Fruit fly (Drosophila melanogaster) whole organism, embryonic: ENCODE measurements around the gene Bug22.
A peak's percentile ranks its signal among the peaks of the same experiment; 100 is the strongest.

Experiments
- BEAF-32 ChIP-seq: fragments of 200-800 bp; sonication (Bioruptor generic); optimal IDR thresholded peaks from 3 replicates; lab custom pipeline; 2017; ENCODE audit warnings: missing biosample characterization, missing genetic modification characterization, mild to moderate bottlenecking, moderate library complexity, missing genetic modification reagents
- Bgb ChIP-seq: fragments of 200-800 bp; sonication (Bioruptor generic); IDR thresholded peaks from 2 replicates; pipeline ENCODE4 v1.3.6; 2022; ENCODE audit warnings: missing biosample characterization, missing genetic modification characterization; ENCODE audit not compliant: partially characterized antibody
- CG12155 ChIP-seq: fragments of 200-800 bp; sonication (Bioruptor generic); optimal IDR thresholded peaks from 3 replicates; lab custom pipeline; 2016; ENCODE audit warnings: missing biosample characterization, missing genetic modification characterization
- CG12391 ChIP-seq: fragments of 200-800 bp; sonication (Bioruptor generic); optimal IDR thresholded peaks from 3 replicates; lab custom pipeline; 2018; ENCODE audit warnings: missing biosample characterization, mild to moderate bottlenecking, missing genetic modification characterization, moderate library complexity
- CG13775 ChIP-seq: fragments of 200-800 bp; sonication (Bioruptor generic); optimal IDR thresholded peaks from 3 replicates; lab custom pipeline; 2017; ENCODE audit warnings: missing biosample characterization, mild to moderate bottlenecking, missing genetic modification characterization
- CG14014 ChIP-seq: fragments of 200-800 bp; sonication (Bioruptor generic); IDR thresholded peaks from 2 replicates; pipeline ENCODE4 v1.3.6; 2022; ENCODE audit warnings: missing biosample characterization, missing genetic modification characterization
- CG17186 ChIP-seq: fragments of 200-800 bp; sonication (Bioruptor generic); optimal IDR thresholded peaks from 3 replicates; lab custom pipeline; 2017; ENCODE audit warnings: missing biosample characterization, missing genetic modification reagents, missing genetic modification characterization
- CG17802 ChIP-seq: fragments of 200-800 bp; sonication (Bioruptor generic); optimal IDR thresholded peaks from 2 replicates; lab custom pipeline; 2018; ENCODE audit warnings: missing biosample characterization, mild to moderate bottlenecking, missing genetic modification characterization, moderate library complexity
- CG18764 ChIP-seq: fragments of 200-800 bp; sonication (Bioruptor generic); optimal IDR thresholded peaks from 3 replicates; lab custom pipeline; 2016; ENCODE audit warnings: missing biosample characterization, missing genetic modification characterization
- CG32532 ChIP-seq: fragments of 200-800 bp; sonication (Bioruptor generic); IDR thresholded peaks from 2 replicates; pipeline ENCODE4 v1.3.6; 2022; ENCODE audit warnings: missing biosample characterization, missing genetic modification characterization
- CG3995 ChIP-seq: fragments of 200-800 bp; sonication (Bioruptor generic); optimal IDR thresholded peaks from 3 replicates; lab custom pipeline; 2016; ENCODE audit warnings: missing biosample characterization, missing genetic modification characterization
- CG4404 ChIP-seq: fragments of 200-800 bp; sonication (Bioruptor generic); IDR thresholded peaks from 2 replicates; pipeline ENCODE4 v1.3.6; 2022; ENCODE audit warnings: missing biosample characterization, missing genetic modification characterization
- CG4820 ChIP-seq: fragments of 200-800 bp; sonication (Bioruptor generic); optimal IDR thresholded peaks from 3 replicates; lab custom pipeline; 2016; ENCODE audit warnings: missing biosample characterization, missing genetic modification characterization
- CG6272 ChIP-seq: fragments of 200-800 bp; sonication (Bioruptor generic); IDR thresholded peaks from 2 replicates; pipeline ENCODE4 v1.3.6; 2022; ENCODE audit warnings: missing biosample characterization, missing genetic modification characterization
- CG6765 ChIP-seq: fragments of 200-800 bp; sonication (Bioruptor generic); optimal IDR thresholded peaks from 3 replicates; lab custom pipeline; 2017; ENCODE audit warnings: missing biosample characterization, mild to moderate bottlenecking, missing genetic modification characterization
- CG7357 ChIP-seq: fragments of 200-800 bp; sonication (Bioruptor generic); IDR thresholded peaks from 3 replicates; pipeline ENCODE4 v1.3.6; 2022; ENCODE audit warnings: missing biosample characterization, missing genetic modification characterization
- CG8290 ChIP-seq, 3 experiments: fragments of 200-800 bp; sonication (Bioruptor generic); optimal IDR thresholded peaks; 2 replicates each; lab custom pipeline; 2016 to 2019; ENCODE audit warnings: missing biosample characterization in 3 of 3, missing genetic modification characterization in 3 of 3, mild to moderate bottlenecking in 2 of 3, moderate library complexity in 1 of 3
- CG9609 ChIP-seq: fragments of 200-800 bp; sonication (Bioruptor generic); optimal IDR thresholded peaks from 3 replicates; lab custom pipeline; 2016; ENCODE audit warnings: missing biosample characterization, missing genetic modification characterization
- CG9727 ChIP-seq: fragments of 200-800 bp; sonication (Bioruptor generic); optimal IDR thresholded peaks from 3 replicates; lab custom pipeline; 2017; ENCODE audit warnings: missing biosample characterization, mild to moderate bottlenecking, missing genetic modification characterization
- Dref ChIP-seq: fragments of 200-800 bp; sonication (Bioruptor generic); IDR thresholded peaks from 2 replicates; pipeline ENCODE4 v1.3.6; 2022; ENCODE audit warnings: missing biosample characterization, missing genetic modification characterization
- E2f2 ChIP-seq: fragments of 200-800 bp; sonication (Bioruptor generic); IDR thresholded peaks from 2 replicates; pipeline ENCODE4 v1.3.6; 2022; ENCODE audit warnings: missing biosample characterization, missing genetic modification characterization
- Hand ChIP-seq: fragments of 200-800 bp; sonication (Bioruptor generic); optimal IDR thresholded peaks from 2 replicates; lab custom pipeline; 2017; ENCODE audit warnings: mild to moderate bottlenecking, missing biosample characterization, missing genetic modification reagents, missing genetic modification characterization
- Hey ChIP-seq: fragments of 200-800 bp; sonication (Bioruptor generic); optimal IDR thresholded peaks from 3 replicates; lab custom pipeline; 2018; ENCODE audit warnings: missing biosample characterization, mild to moderate bottlenecking, missing genetic modification characterization
- Hr3 ChIP-seq: fragments of 200-800 bp; sonication (Bioruptor generic); optimal IDR thresholded peaks from 3 replicates; lab custom pipeline; 2016; ENCODE audit warnings: missing biosample characterization, missing genetic modification characterization
- MTF-1 ChIP-seq: fragments of 200-800 bp; sonication (Bioruptor generic); optimal IDR thresholded peaks from 2 replicates; lab custom pipeline; 2018; ENCODE audit warnings: missing biosample characterization, mild to moderate bottlenecking, missing genetic modification characterization, borderline replicate concordance
- Mes4 ChIP-seq: fragments of 200-800 bp; sonication (Bioruptor generic); optimal IDR thresholded peaks from 2 replicates; lab custom pipeline; 2016; ENCODE audit warnings: missing biosample characterization, missing genetic modification characterization
- Myb ChIP-seq: fragments of 200-800 bp; sonication (Bioruptor generic); optimal IDR thresholded peaks from 2 replicates; lab custom pipeline; 2016; ENCODE audit warnings: missing biosample characterization, missing genetic modification characterization
- NFAT ChIP-seq: fragments of 200-800 bp; sonication (Bioruptor generic); IDR thresholded peaks from 2 replicates; pipeline ENCODE4 v1.3.6; 2022; ENCODE audit warnings: missing biosample characterization, missing genetic modification characterization
- PHDP ChIP-seq: fragments of 200-800 bp; sonication (Bioruptor generic); optimal IDR thresholded peaks from 3 replicates; lab custom pipeline; 2018; ENCODE audit warnings: missing biosample characterization, mild to moderate bottlenecking, missing genetic modification characterization, moderate library complexity
- Scr ChIP-seq: fragments of 200-800 bp; sonication (Bioruptor generic); IDR thresholded peaks from 2 replicates; pipeline ENCODE4 v1.3.6; 2022; ENCODE audit warnings: missing biosample characterization, missing genetic modification characterization; ENCODE audit not compliant: partially characterized antibody
- ac ChIP-seq: fragments of 200-800 bp; sonication (Bioruptor generic); optimal IDR thresholded peaks from 3 replicates; lab custom pipeline; 2017; ENCODE audit warnings: missing biosample characterization, mild to moderate bottlenecking, missing genetic modification characterization
- ash1 ChIP-seq: fragments of 200-800 bp; sonication (Bioruptor generic); optimal IDR thresholded peaks from 2 replicates; lab custom pipeline; 2018; ENCODE audit warnings: missing biosample characterization, mild to moderate bottlenecking, missing genetic modification characterization
- bab2 ChIP-seq: fragments of 200-800 bp; sonication (Bioruptor generic); optimal IDR thresholded peaks from 2 replicates; lab custom pipeline; 2016; ENCODE audit warnings: missing biosample characterization, missing genetic modification characterization
- fd3F ChIP-seq: fragments of 200-800 bp; sonication (Bioruptor generic); optimal IDR thresholded peaks from 2 replicates; lab custom pipeline; 2018; ENCODE audit warnings: missing biosample characterization, mild to moderate bottlenecking, missing genetic modification characterization, moderate library complexity
- fru ChIP-seq: fragments of >200 bp; optimal IDR thresholded peaks from 2 replicates; lab custom pipeline; 2017
- gcm2 ChIP-seq: fragments of 200-800 bp; sonication (Bioruptor generic); optimal IDR thresholded peaks from 2 replicates; lab custom pipeline; 2016; ENCODE audit warnings: missing biosample characterization, missing genetic modification characterization
- gfzf ChIP-seq: fragments of 200-800 bp; sonication (Bioruptor generic); optimal IDR thresholded peaks from 2 replicates; lab custom pipeline; 2016; ENCODE audit warnings: missing biosample characterization, mild to moderate bottlenecking, missing genetic modification characterization, moderate library complexity
- hbn ChIP-seq: fragments of 200-800 bp; sonication (Bioruptor generic); IDR thresholded peaks from 2 replicates; pipeline ENCODE4 v1.3.6; 2022; ENCODE audit warnings: missing biosample characterization, missing genetic modification characterization; ENCODE audit not compliant: partially characterized antibody
- her ChIP-seq: fragments of 200-800 bp; sonication (Bioruptor generic); optimal IDR thresholded peaks from 2 replicates; lab custom pipeline; 2016; ENCODE audit warnings: missing biosample characterization, missing genetic modification characterization
- nom ChIP-seq: fragments of 200-800 bp; sonication (Bioruptor generic); optimal IDR thresholded peaks from 2 replicates; lab custom pipeline; 2017; ENCODE audit warnings: missing biosample characterization, missing genetic modification characterization, mild to moderate bottlenecking, moderate library complexity, missing genetic modification reagents
- prd ChIP-seq, 3 experiments: fragments of >200 bp in 2 of 3; fragments of 200-800 bp in 1 of 3; sonication (Bioruptor generic) in 1 of 3; optimal IDR thresholded peaks in 2 of 3; IDR thresholded peaks in 1 of 3; 2 replicates in 2 of 3; 3 replicates in 1 of 3; pipeline versions ENCODE4 v1.3.6 to Lab custom; 2017 to 2022; ENCODE audit warnings: missing biosample characterization in 1 of 3, missing genetic modification characterization in 1 of 3
- shn ChIP-seq: fragments of 200-800 bp; sonication (Bioruptor generic); optimal IDR thresholded peaks from 3 replicates; lab custom pipeline; 2016; ENCODE audit warnings: missing biosample characterization, missing genetic modification characterization
- slp2 ChIP-seq: fragments of 200-800 bp; sonication (Bioruptor generic); optimal IDR thresholded peaks from 2 replicates; lab custom pipeline; 2016; ENCODE audit warnings: missing biosample characterization, missing genetic modification characterization
- ssp ChIP-seq: fragments of 200-800 bp; sonication (Bioruptor generic); IDR thresholded peaks from 2 replicates; pipeline ENCODE4 v1.3.6; 2022; ENCODE audit warnings: missing biosample characterization, missing genetic modification characterization
- stwl ChIP-seq: fragments of 200-800 bp; sonication (Bioruptor generic); optimal IDR thresholded peaks from 3 replicates; lab custom pipeline; 2018; ENCODE audit warnings: missing biosample characterization, mild to moderate bottlenecking, missing genetic modification characterization, moderate library complexity
- tio ChIP-seq: fragments of 200-800 bp; sonication (Bioruptor generic); optimal IDR thresholded peaks from 2 replicates; lab custom pipeline; 2017; ENCODE audit warnings: missing biosample characterization, missing genetic modification characterization, inconsistent platforms
- trem ChIP-seq: fragments of 200-800 bp; optimal IDR thresholded peaks from 3 replicates; lab custom pipeline; 2019; ENCODE audit warnings: missing biosample characterization, mild to moderate bottlenecking, missing genetic modification characterization, moderate library complexity
- tup ChIP-seq: fragments of 200-800 bp; sonication (Bioruptor generic); optimal IDR thresholded peaks from 2 replicates; lab custom pipeline; 2016; ENCODE audit warnings: missing biosample characterization, mild to moderate bottlenecking, missing genetic modification characterization, moderate library complexity
- twi ChIP-seq: fragments of 200-800 bp; optimal IDR thresholded peaks from 2 replicates; lab custom pipeline; 2019; ENCODE audit warnings: missing biosample characterization, mild to moderate bottlenecking, missing genetic modification characterization, moderate library complexity
- unpg ChIP-seq: fragments of 200-800 bp; sonication (Bioruptor generic); optimal IDR thresholded peaks from 3 replicates; lab custom pipeline; 2018; ENCODE audit warnings: missing biosample characterization, mild to moderate bottlenecking, missing genetic modification characterization, moderate library complexity
- vvl ChIP-seq: fragments of 200-800 bp; sonication (Bioruptor generic); IDR thresholded peaks from 2 replicates; pipeline ENCODE4 v1.3.6; 2022; ENCODE audit warnings: missing biosample characterization, missing genetic modification characterization

Gene Bug22

dm6 chr2L:10476879-10477278 is 46.2 kb upstream of the Bug22 start, which contains the start of gene RluA-2 (continued):
- TF ChIP-seq CG13775 (no peak), CG4404 (no peak), Hr3 (GFP tag; lab: Kevin White, UChicago) (no peak), CG32532 (GFP tag; lab: Robert Waterston, UW) (no peak), ash1 (GFP tag; lab: Kevin White, UChicago) (no peak), BEAF-32 (GFP tag; lab: Kevin White, UChicago) (peak; percentile 33), nom (GFP tag; lab: Kevin White, UChicago) (no peak), unpg (GFP tag; lab: Kevin White, UChicago) (no peak), twi (tag; lab: Kevin White, UChicago) (no peak), NFAT (GFP tag; lab: Robert Waterston, UW) (no peak), E2f2 (peak; percentile 48), hbn (GFP tag; lab: Robert Waterston, UW) (peak; percentile 15; the same call in 1 of the 2 replicates), shn (GFP tag; lab: Kevin White, UChicago) (no peak), slp2 (GFP tag; lab: Kevin White, UChicago) (no peak), CG3995 (GFP tag; lab: Kevin White, UChicago) (no peak), CG12391 (tag; lab: Kevin White, UChicago) (no peak), CG9727 (GFP tag; lab: Kevin White, UChicago) (no peak), CG6272 (GFP tag; lab: Robert Waterston, UW) (no peak), bab2 (GFP tag; lab: Kevin White, UChicago) (no peak), Hand (no peak), Scr (GFP tag; lab: Robert Waterston, UW) (peak; percentile 53; the same call in 1 of the 2 replicates), PHDP (tag; lab: Kevin White, UChicago) (no peak), CG8290 (GFP tag; optimal IDR thresholded peaks at IDR 0.05; lab: Kevin White, UChicago) (no peak), CG8290 (tag; optimal IDR thresholded peaks at IDR 0.05; lab: Kevin White, UChicago) (no peak), gcm2 (no peak), tup (GFP tag; lab: Kevin White, UChicago) (no peak), ssp (GFP tag; lab: Robert Waterston, UW) (no peak), CG4820 (GFP tag; lab: Kevin White, UChicago) (no peak), CG18764 (GFP tag; lab: Kevin White, UChicago) (no peak), trem (no peak), vvl (no peak), her (GFP tag; lab: Kevin White, UChicago) (no peak), tio (GFP tag; lab: Kevin White, UChicago) (no peak), Dref (GFP tag; lab: Robert Waterston, UW) (peak; percentile 58), gfzf (GFP tag; lab: Kevin White, UChicago) (no peak), Myb (GFP tag; lab: Kevin White, UChicago) (peak; percentile 81), CG17186 (GFP tag; lab: Kevin White, UChicago) (no peak), CG7357 (no peak), Hey (tag; lab: Kevin White, UChicago) (no peak), ac (GFP tag; lab: Kevin White, UChicago) (no peak), fd3F (GFP tag; lab: Kevin White, UChicago) (no peak), MTF-1 (GFP tag; lab: Kevin White, UChicago) (no peak), Bgb (peak; percentile 24; the same call in 1 of the 2 replicates), stwl (tag; lab: Kevin White, UChicago) (peak; percentile 38), Mes4 (no peak), CG12155 (no peak), fru (lab: Kevin White, UChicago) (no peak), CG17802 (tag; lab: Kevin White, UChicago) (no peak), CG9609 (GFP tag; lab: Kevin White, UChicago) (no peak), CG14014 (no peak), CG6765 (GFP tag; lab: Kevin White, UChicago) (no peak), prd (optimal IDR thresholded peaks at IDR 0.05; lab: Kevin White, UChicago) (no peak), prd (GFP tag; IDR thresholded peaks at IDR 0.05; lab: Robert Waterston, UW) (no peak)
